Fruit fly (Drosophila melanogaster): ENCODE measurements around the gene nht.
A peak's percentile ranks its signal among the peaks of the same experiment; 100 is the strongest.

nht gene

DNA sequence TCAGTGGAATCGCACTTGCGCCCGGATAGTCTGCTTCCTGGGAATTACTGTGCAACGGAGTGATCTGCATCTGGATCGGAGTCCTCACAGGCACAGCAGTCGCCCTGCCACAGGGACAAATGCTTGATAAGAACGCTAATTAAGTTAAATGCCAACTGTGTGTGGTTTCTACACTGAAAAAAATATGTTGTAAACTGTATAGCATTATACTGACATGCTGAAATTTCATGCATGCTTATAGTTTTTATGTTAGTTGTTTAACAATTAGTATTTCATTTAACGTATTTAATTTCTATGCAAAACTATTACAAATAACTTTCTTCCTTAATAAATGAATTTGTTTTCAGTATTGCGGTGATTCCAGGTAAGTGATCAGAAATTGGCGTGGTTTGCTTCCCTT, 12.7 kb upstream of the nht start (continued):
- TF ChIP-seq CG9727 (GFP tag; optimal IDR thresholded peaks at IDR 0.05) (peak; percentile 10), CG15479 (GFP tag; optimal IDR thresholded peaks at IDR 0.05) (peak; percentile 72), tll (GFP tag; optimal IDR thresholded peaks at IDR 0.05) (peak in 1 of 2 experiments; percentile 47), unc-4 (GFP tag; IDR thresholded peaks at IDR 0.05; ENCODE audit: partially characterized antibody) (no peak), prd (optimal IDR thresholded peaks at IDR 0.05) (no peak), prd (GFP tag; IDR thresholded peaks at IDR 0.05) (peak; percentile 76), Nf-YC (tag; optimal IDR thresholded peaks at IDR 0.05) (no peak), peb (GFP tag; IDR thresholded peaks at IDR 0.05) (no peak), CG15696 (tag; optimal IDR thresholded peaks at IDR 0.05) (peak; percentile 11), CG14050 (GFP tag; IDR thresholded peaks at IDR 0.05) (no peak), ewg (GFP tag; optimal IDR thresholded peaks at IDR 0.05) (no peak), Neu2 (GFP tag; optimal IDR thresholded peaks at IDR 0.05; ENCODE audit: borderline replicate concordance) (peak; percentile 13), Hr3 (GFP tag; optimal IDR thresholded peaks at IDR 0.05) (no peak), lab (GFP tag; optimal IDR thresholded peaks at IDR 0.05) (no peak), Elba2 (GFP tag; optimal IDR thresholded peaks at IDR 0.05) (peak; percentile 14), CG2120 (GFP tag; optimal IDR thresholded peaks at IDR 0.05) (no peak), CG8944 (GFP tag; optimal IDR thresholded peaks at IDR 0.05) (no peak), zen (tag; optimal IDR thresholded peaks at IDR 0.05) (peak; percentile 92)

DNA sequence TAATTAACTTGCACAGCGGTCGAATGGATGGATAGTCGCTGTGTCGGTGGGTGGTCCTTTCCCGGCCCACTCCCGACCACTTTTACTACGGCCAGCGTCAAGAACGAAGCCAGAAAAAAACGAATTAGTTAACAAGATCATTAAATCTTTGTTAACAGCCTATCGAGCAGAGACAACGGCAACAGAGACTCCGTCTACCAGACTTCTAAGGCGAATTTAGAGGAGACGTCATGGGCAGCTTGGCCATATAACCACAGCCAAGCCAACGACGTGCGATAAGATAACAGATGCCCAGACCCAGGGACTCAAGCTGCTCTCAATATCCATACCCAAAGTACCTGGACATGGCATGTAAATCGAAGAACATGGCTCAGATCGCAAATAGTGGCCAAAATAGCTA, 11.9 kb upstream of the nht start:
- TF ChIP-seq cad (GFP tag; optimal IDR thresholded peaks at IDR 0.05) (peak; percentile 36), Ets65A (GFP tag) (peak; percentile 31), CG17328 (GFP tag; IDR thresholded peaks at IDR 0.05) (no peak), zen (tag; optimal IDR thresholded peaks at IDR 0.05) (peak; percentile 94)

DNA sequence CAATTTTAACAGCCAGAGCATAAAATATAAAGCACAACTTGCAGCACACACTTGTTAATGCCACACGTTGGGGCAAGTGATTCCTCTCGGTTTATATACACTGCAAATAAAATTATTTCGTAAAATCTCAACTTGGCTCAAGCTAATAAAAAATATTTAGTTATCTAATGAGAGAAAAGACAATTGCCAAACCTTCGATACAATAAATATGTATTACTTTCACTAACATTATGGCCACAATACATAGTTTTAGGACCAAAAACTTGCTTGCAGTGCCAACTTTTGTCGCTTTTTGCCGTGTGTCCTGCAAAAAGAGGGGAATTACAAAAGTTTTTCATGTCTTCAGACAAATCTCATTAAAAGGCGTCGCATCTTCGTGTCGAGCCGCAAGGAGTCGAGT, 10.7 kb upstream of the nht start:
- TF ChIP-seq CG12659 (GFP tag; optimal IDR thresholded peaks at IDR 0.05) (no peak), peb (GFP tag; IDR thresholded peaks at IDR 0.05) (no peak), chif (GFP tag; optimal IDR thresholded peaks at IDR 0.05) (no peak), Sox102F (GFP tag; optimal IDR thresholded peaks at IDR 0.05) (no peak), CG14667 (GFP tag; IDR thresholded peaks at IDR 0.05) (no peak), ERR (GFP tag; optimal IDR thresholded peaks at IDR 0.05) (no peak), Deaf1 (tag; optimal IDR thresholded peaks at IDR 0.05) (no peak), Neu2 (GFP tag; optimal IDR thresholded peaks at IDR 0.05; ENCODE audit: borderline replicate concordance) (no peak), Fer3 (tag; optimal IDR thresholded peaks at IDR 0.05) (no peak), HLH4C (GFP tag; IDR thresholded peaks at IDR 0.05; ENCODE audit: partially characterized antibody) (no peak), gro (GFP tag; optimal IDR thresholded peaks at IDR 0.05) (no peak)

dm6 chr2L:15327993-15328392, 9.3 kb upstream of the nht start:
- TF ChIP-seq CG13296 (GFP tag; optimal IDR thresholded peaks at IDR 0.05) (no peak), CG13424 (tag; optimal IDR thresholded peaks at IDR 0.05) (no peak), bsh (GFP tag; optimal IDR thresholded peaks at IDR 0.05) (peak in 1 of 2 experiments; percentile 4), Neu2 (GFP tag; optimal IDR thresholded peaks at IDR 0.05; ENCODE audit: borderline replicate concordance) (no peak), lmd (GFP tag; IDR thresholded peaks at IDR 0.05) (peak; percentile 5; the same call in 1 of the 2 replicates), Dll (GFP tag; IDR thresholded peaks at IDR 0.05; ENCODE audit: partially characterized antibody) (no peak), Antp (GFP tag; optimal IDR thresholded peaks at IDR 0.05) (no peak), CG9727 (GFP tag; optimal IDR thresholded peaks at IDR 0.05) (peak; percentile 9), tll (GFP tag; optimal IDR thresholded peaks at IDR 0.05) (no peak), CG31441 (GFP tag; IDR thresholded peaks at IDR 0.05) (no peak), Asciz (GFP tag; optimal IDR thresholded peaks at IDR 0.05) (no peak), Drgx (GFP tag; IDR thresholded peaks at IDR 0.05) (peak; percentile 48), z (GFP tag; IDR thresholded peaks at IDR 0.05) (no peak), sisA (GFP tag; IDR thresholded peaks at IDR 0.05) (peak; percentile 21; the same call in 1 of the 2 replicates), Optix (GFP tag; IDR thresholded peaks at IDR 0.05) (no peak), gfzf (GFP tag; optimal IDR thresholded peaks at IDR 0.05) (no peak), Kr (GFP tag; optimal IDR thresholded peaks at IDR 0.05) (no peak), prd (optimal IDR thresholded peaks at IDR 0.05) (no peak), prd (GFP tag; IDR thresholded peaks at IDR 0.05) (peak; percentile 50; the same call in 2 of the 3 replicates), gem (tag; optimal IDR thresholded peaks at IDR 0.05) (peak; percentile 3), CG12769 (tag; optimal IDR thresholded peaks at IDR 0.05) (no peak)

Measured in whole organism, embryonic.